Fruit fly (Drosophila melanogaster): ENCODE measurements around the gene Gcat.

The Gcat gene

dm6 chr3L:11800761-11801160, at the start of gene Gcat:
Gene Gcat, minus strand, starts transcription at chr3L:11800861.
- TF ChIP-seq bab1 (GFP tag; optimal IDR thresholded peaks at IDR 0.05): no peak
- TF ChIP-seq ovo (GFP tag; optimal IDR thresholded peaks at IDR 0.05): no peak
- no peak for TF ChIP-seq Mnt (GFP tag; optimal IDR thresholded peaks at IDR 0.05)
- no peak for TF ChIP-seq Hr96 (GFP tag; optimal IDR thresholded peaks at IDR 0.05)
- TF ChIP-seq tj (GFP tag; optimal IDR thresholded peaks at IDR 0.05): no peak
- no peak for TF ChIP-seq cnc (optimal IDR thresholded peaks at IDR 0.05)
- TF ChIP-seq Crg-1 (GFP tag; optimal IDR thresholded peaks at IDR 0.05): no peak
- TF ChIP-seq toe (GFP tag; optimal IDR thresholded peaks at IDR 0.05): no peak
- TF ChIP-seq pad (GFP tag; optimal IDR thresholded peaks at IDR 0.05): no peak
- no peak for TF ChIP-seq CG7101 (tag; optimal IDR thresholded peaks at IDR 0.05)
- no peak for TF ChIP-seq CG7045 (GFP tag; optimal IDR thresholded peaks at IDR 0.05)
- no peak for TF ChIP-seq cic (GFP tag; optimal IDR thresholded peaks at IDR 0.05)
- no peak for TF ChIP-seq CG11617 (GFP tag; optimal IDR thresholded peaks at IDR 0.05)
- no peak for TF ChIP-seq kay (GFP tag; ENCODE audit: borderline replicate concordance)
- TF ChIP-seq CG14711 (tag; optimal IDR thresholded peaks at IDR 0.05): no peak
- no peak for TF ChIP-seq CG1620 (GFP tag; optimal IDR thresholded peaks at IDR 0.05)
- no peak for TF ChIP-seq Clk (GFP tag; optimal IDR thresholded peaks at IDR 0.05)

DNA sequence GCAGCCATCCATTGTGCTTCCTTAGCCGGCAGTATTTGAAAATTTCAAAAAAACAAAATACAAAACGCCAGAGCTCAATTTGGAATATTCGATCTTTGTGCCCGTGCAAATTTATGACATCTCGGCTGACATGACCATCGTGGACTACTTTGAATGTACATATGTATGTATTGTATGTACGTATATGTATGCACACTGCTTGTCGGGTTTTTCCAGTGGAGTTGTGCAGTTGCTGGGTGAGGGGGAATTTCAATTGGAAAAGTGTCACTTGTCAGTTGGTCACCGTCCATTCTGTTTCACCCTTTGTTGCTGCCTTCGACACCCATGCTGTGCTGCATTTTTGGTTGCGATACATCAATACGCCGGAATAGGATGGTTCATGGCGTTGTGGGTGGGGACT, 47.0 kb upstream of the Gcat start, which contains the start of gene CG12521:
TSS of gene CG12521 (minus strand) at position 101 of the 400 bp plus-strand sequence.
- TF ChIP-seq kay (GFP tag; ENCODE audit: borderline replicate concordance) (peak; percentile 12), tj (GFP tag; optimal IDR thresholded peaks at IDR 0.05) (no peak), bab1 (GFP tag; optimal IDR thresholded peaks at IDR 0.05) (no peak), cnc (optimal IDR thresholded peaks at IDR 0.05) (no peak), Mnt (GFP tag; optimal IDR thresholded peaks at IDR 0.05) (no peak)

DNA sequence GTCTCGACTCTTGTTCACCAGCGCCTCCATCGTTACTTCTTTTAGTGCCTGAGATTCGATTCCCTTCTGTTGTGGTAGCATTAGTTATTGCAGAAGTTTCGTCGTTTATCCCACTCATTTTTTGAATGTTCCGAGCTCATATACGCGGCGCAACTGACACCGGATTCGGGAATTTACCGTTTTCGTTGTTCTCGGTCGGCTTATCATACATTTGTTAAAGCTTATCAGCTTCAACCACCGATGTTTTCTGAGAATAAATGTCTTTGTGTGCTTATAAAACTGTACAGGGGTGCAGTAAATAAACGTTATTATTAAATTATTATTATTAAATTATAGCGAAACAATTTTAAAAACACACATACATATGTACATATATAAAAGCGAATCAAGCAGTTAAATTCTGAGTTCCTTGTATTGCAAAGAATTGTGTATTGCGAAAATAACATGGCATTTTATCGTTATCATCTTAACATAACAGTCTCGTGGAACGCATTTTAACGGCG, 36.0 kb upstream of the Gcat start, which contains the start of gene CG43064:
TSS of gene CG43064 (minus strand) at position 147 of the 503 bp plus-strand sequence.
- TF ChIP-seq CG14711 (tag; optimal IDR thresholded peaks at IDR 0.05): no peak
- TF ChIP-seq cic (GFP tag; optimal IDR thresholded peaks at IDR 0.05): no peak
- no peak for TF ChIP-seq Hr96 (GFP tag; optimal IDR thresholded peaks at IDR 0.05)
- no peak for TF ChIP-seq CG7101 (tag; optimal IDR thresholded peaks at IDR 0.05)
- no peak for TF ChIP-seq CG1620 (GFP tag; optimal IDR thresholded peaks at IDR 0.05)
- TF ChIP-seq CG33017 (tag; optimal IDR thresholded peaks at IDR 0.05): no peak
- no peak for TF ChIP-seq ovo (GFP tag; optimal IDR thresholded peaks at IDR 0.05)
- no peak for TF ChIP-seq pad (GFP tag; optimal IDR thresholded peaks at IDR 0.05)
- TF ChIP-seq Crg-1 (GFP tag; optimal IDR thresholded peaks at IDR 0.05): no peak
- TF ChIP-seq bab1 (GFP tag; optimal IDR thresholded peaks at IDR 0.05): no peak
- TF ChIP-seq tj (GFP tag; optimal IDR thresholded peaks at IDR 0.05): no peak
- TF ChIP-seq toe (GFP tag; optimal IDR thresholded peaks at IDR 0.05): no peak
- TF ChIP-seq Mnt (GFP tag; optimal IDR thresholded peaks at IDR 0.05): no peak
- TF ChIP-seq CG5204 (GFP tag; optimal IDR thresholded peaks at IDR 0.05): no peak
- no peak for TF ChIP-seq cnc (optimal IDR thresholded peaks at IDR 0.05)
- TF ChIP-seq kay (GFP tag; ENCODE audit: borderline replicate concordance): no peak
- no peak for TF ChIP-seq CG7045 (GFP tag; optimal IDR thresholded peaks at IDR 0.05)
- TF ChIP-seq CG11617 (GFP tag; optimal IDR thresholded peaks at IDR 0.05): no peak

DNA sequence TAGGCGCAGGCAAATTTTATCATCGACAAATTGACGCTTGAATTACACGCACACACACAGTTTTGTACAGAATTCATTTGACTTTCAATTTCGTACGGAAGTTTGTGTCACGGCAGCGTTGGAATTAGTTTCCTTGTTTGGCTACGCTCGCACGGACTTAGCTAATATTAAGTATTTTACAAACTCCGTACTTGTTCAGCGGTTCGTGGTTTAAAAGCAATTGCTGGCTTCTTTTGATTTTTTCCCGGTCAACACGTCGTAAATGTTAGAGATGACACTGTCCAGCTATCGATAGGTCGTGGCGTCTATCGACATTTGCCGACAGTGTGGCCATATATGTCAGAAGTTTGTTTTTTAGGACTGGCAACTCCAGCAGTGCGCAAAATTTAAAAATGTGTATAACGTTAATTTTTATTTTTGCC, 32.6 kb upstream of the Gcat start, which contains the start of gene CycA:
TSS of gene CycA (minus strand) at position 283 of the 422 bp plus-strand sequence.
- TF ChIP-seq kay (GFP tag; ENCODE audit: borderline replicate concordance): no peak
- TF ChIP-seq toe (GFP tag; optimal IDR thresholded peaks at IDR 0.05): no peak
- no peak for TF ChIP-seq CG12768 (GFP tag; optimal IDR thresholded peaks at IDR 0.05)
- peak; percentile 31 for TF ChIP-seq bab1 (GFP tag; optimal IDR thresholded peaks at IDR 0.05)

- TF ChIP-seq pad (GFP tag; optimal IDR thresholded peaks at IDR 0.05) (peak; percentile 7), bab1 (GFP tag; optimal IDR thresholded peaks at IDR 0.05) (no peak)
These were observed 32.0 kb upstream of the Gcat start for dm6 chr3L:11832360-11833295.

DNA sequence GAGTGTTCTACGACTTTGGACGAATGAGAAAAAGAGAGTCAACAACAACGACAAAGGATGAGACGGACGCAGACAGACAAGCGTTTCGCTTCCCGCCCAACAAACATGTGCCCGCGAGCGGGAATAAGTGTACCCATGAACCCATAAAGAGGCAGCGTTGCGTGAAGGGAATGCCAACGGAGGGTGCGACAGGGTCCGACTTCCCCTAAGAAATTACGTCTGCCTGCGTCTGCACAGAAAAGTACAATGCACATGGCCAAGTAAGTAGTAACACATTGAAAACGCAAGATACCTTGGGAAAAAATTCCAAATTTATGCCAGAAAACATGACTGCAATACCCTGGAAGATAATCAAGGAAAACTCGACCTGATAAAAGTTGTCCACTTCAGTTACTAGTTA, 30.5 kb upstream of the Gcat start:
- TF ChIP-seq toe (GFP tag; optimal IDR thresholded peaks at IDR 0.05) (no peak), Hr96 (GFP tag; optimal IDR thresholded peaks at IDR 0.05) (no peak), CG14711 (tag; optimal IDR thresholded peaks at IDR 0.05) (no peak)

- no peak for TF ChIP-seq toe (GFP tag; optimal IDR thresholded peaks at IDR 0.05)
- TF ChIP-seq ovo (GFP tag; optimal IDR thresholded peaks at IDR 0.05): no peak
- TF ChIP-seq CG1620 (GFP tag; optimal IDR thresholded peaks at IDR 0.05): no peak
- no peak for TF ChIP-seq CG11617 (GFP tag; optimal IDR thresholded peaks at IDR 0.05)
- no peak for TF ChIP-seq bab1 (GFP tag; optimal IDR thresholded peaks at IDR 0.05)
- TF ChIP-seq Mnt (GFP tag; optimal IDR thresholded peaks at IDR 0.05): no peak
- no peak for TF ChIP-seq pad (GFP tag; optimal IDR thresholded peaks at IDR 0.05)
- TF ChIP-seq CG14711 (tag; optimal IDR thresholded peaks at IDR 0.05): no peak
- TF ChIP-seq CG5204 (GFP tag; optimal IDR thresholded peaks at IDR 0.05): no peak
- no peak for TF ChIP-seq Hr96 (GFP tag; optimal IDR thresholded peaks at IDR 0.05)
- no peak for TF ChIP-seq CG12768 (GFP tag; optimal IDR thresholded peaks at IDR 0.05)
- no peak for TF ChIP-seq cnc (optimal IDR thresholded peaks at IDR 0.05)
- no peak for TF ChIP-seq CG33017 (tag; optimal IDR thresholded peaks at IDR 0.05)
- TF ChIP-seq kay (GFP tag; ENCODE audit: borderline replicate concordance): no peak
These were observed 28.1 kb upstream of the Gcat start, which contains the start of gene CG7264 for dm6 chr3L:11828730-11829129. Gene CG7264, plus strand, starts transcription at chr3L:11829030.
